Fruit fly (Drosophila melanogaster): ENCODE results near the gene otu.

DNA sequence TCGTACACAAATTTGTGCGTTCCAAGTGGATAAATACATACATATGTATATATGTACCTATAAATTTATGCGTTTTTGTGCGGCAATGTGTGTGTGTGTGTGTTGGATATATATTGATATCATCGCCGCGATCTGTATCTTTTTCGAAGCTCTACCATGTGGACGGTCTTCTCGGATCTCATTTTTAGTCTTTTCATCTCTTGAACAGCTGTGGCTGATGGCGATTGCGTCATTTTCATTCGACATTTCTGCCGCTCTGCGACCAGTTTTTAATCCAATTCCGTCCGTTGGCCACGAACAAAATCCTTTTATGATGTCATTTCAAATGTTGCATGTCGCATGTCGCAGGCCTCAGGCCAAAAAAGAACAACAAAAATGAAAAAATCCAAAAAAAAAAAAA, 31.2 kb upstream of the otu start:
- no peak for TF ChIP-seq wdn (GFP tag; IDR thresholded peaks at IDR 0.05)
- TF ChIP-seq grau (tag; optimal IDR thresholded peaks at IDR 0.05): no peak
- no peak for TF ChIP-seq chn (GFP tag; optimal IDR thresholded peaks at IDR 0.05)
- TF ChIP-seq NC2β (GFP tag; optimal IDR thresholded peaks at IDR 0.05): no peak
- TF ChIP-seq CG18262 (tag; optimal IDR thresholded peaks at IDR 0.05): no peak
- TF ChIP-seq Dp (GFP tag; optimal IDR thresholded peaks at IDR 0.05): no peak
- no peak for TF ChIP-seq Dfd (GFP tag; optimal IDR thresholded peaks at IDR 0.05)
- no peak for TF ChIP-seq bsh (GFP tag; optimal IDR thresholded peaks at IDR 0.05)
- no peak for TF ChIP-seq CG1529 (GFP tag; optimal IDR thresholded peaks at IDR 0.05)
- TF ChIP-seq CG3726 (GFP tag; IDR thresholded peaks at IDR 0.05): no peak
